Worm (Caenorhabditis elegans): ENCODE measurements around the gene srg-20.

DNA sequence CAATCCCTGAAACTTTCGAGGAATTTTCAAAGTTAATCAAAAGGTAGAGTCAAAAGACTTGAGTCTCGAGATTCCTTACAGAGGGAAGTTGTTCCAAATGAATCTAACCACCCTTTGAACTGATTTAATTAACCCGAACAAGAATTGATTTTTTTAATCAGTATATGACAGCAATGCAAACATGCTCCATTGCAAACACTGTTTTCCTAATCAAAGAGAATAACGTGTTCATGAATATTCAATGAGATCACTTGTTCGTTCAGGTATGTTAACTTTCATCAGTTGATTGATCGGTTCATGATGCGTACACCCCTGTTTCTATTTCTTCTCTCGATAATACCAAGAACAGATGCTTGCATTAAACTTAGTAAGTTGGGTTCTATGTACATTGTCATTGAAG is 10.8 kb upstream of the srg-20 start, which contains the start of gene C08E3.14:
- no peak for TF ChIP-seq flt-1 (GFP tag; IDR thresholded peaks at IDR 0.05)
- TF ChIP-seq sea-1 (GFP tag; conservative IDR thresholded peaks at IDR 0.05): no peak
- TF ChIP-seq ama-1 (optimal IDR thresholded peaks at IDR 0.05): no peak
- TF ChIP-seq ceh-36 (tag; optimal IDR thresholded peaks at IDR 0.05): no peak
- no peak for TF ChIP-seq ets-7 (tag; optimal IDR thresholded peaks at IDR 0.05)
- no peak for TF ChIP-seq tbx-11 (GFP tag; IDR thresholded peaks at IDR 0.05)
- no peak for TF ChIP-seq aly-1 (tag; optimal IDR thresholded peaks at IDR 0.05)
- TF ChIP-seq B0310.2 (tag; optimal IDR thresholded peaks at IDR 0.05): no peak
- no peak for TF ChIP-seq pes-1 (GFP tag; IDR thresholded peaks at IDR 0.05)

All from whole organism, early embryonic.